Fruit fly (Drosophila melanogaster) whole organism, embryonic: ENCODE data around the gene Pex10.
A peak's percentile ranks its signal among the peaks of the same experiment; 100 is the strongest.

ENCODE experiments used
- BEAF-32 ChIP-seq: fragments of 200-800 bp; sonication (Bioruptor generic); optimal IDR thresholded peaks from 3 replicates; lab custom pipeline; 2017; ENCODE audit warnings: missing biosample characterization, missing genetic modification characterization, mild to moderate bottlenecking, moderate library complexity, missing genetic modification reagents
- Bgb ChIP-seq: fragments of 200-800 bp; sonication (Bioruptor generic); IDR thresholded peaks from 2 replicates; pipeline ENCODE4 v1.3.6; 2022; ENCODE audit warnings: missing biosample characterization, missing genetic modification characterization; ENCODE audit not compliant: partially characterized antibody
- Blimp-1 ChIP-seq: fragments of 200-800 bp; sonication (Bioruptor generic); optimal IDR thresholded peaks from 3 replicates; lab custom pipeline; 2018; ENCODE audit warnings: missing biosample characterization, missing genetic modification characterization, mild to moderate bottlenecking, moderate library complexity, missing genetic modification reagents
- CG10654 ChIP-seq: fragments of 200-800 bp; sonication (Bioruptor generic); optimal IDR thresholded peaks from 2 replicates; lab custom pipeline; 2016; ENCODE audit warnings: missing biosample characterization, missing genetic modification characterization
- CG12155 ChIP-seq: fragments of 200-800 bp; sonication (Bioruptor generic); optimal IDR thresholded peaks from 3 replicates; lab custom pipeline; 2016; ENCODE audit warnings: missing biosample characterization, missing genetic modification characterization
- CG15479 ChIP-seq: fragments of 200-800 bp; sonication (Bioruptor generic); optimal IDR thresholded peaks from 3 replicates; lab custom pipeline; 2019; ENCODE audit warnings: missing biosample characterization, mild to moderate bottlenecking, missing genetic modification characterization, moderate library complexity
- CG15514 ChIP-seq: fragments of 200-800 bp; sonication (Bioruptor generic); optimal IDR thresholded peaks from 3 replicates; lab custom pipeline; 2017; ENCODE audit warnings: missing biosample characterization, missing genetic modification characterization, mild to moderate bottlenecking, moderate library complexity, missing genetic modification reagents
- CG17912 ChIP-seq: fragments of 200-800 bp; sonication (Bioruptor generic); optimal IDR thresholded peaks from 2 replicates; lab custom pipeline; 2018; ENCODE audit warnings: missing biosample characterization, mild to moderate bottlenecking, missing genetic modification characterization
- CG2199 ChIP-seq: fragments of 200-800 bp; sonication (Bioruptor generic); IDR thresholded peaks from 3 replicates; pipeline ENCODE4 v1.3.6; 2022; ENCODE audit warnings: missing biosample characterization, missing genetic modification characterization
- CG3065 ChIP-seq: fragments of 200-800 bp; sonication (Bioruptor generic); optimal IDR thresholded peaks from 2 replicates; lab custom pipeline; 2016; ENCODE audit warnings: missing biosample characterization, missing genetic modification characterization
- CG34376 ChIP-seq: fragments of 200-800 bp; sonication (Bioruptor generic); optimal IDR thresholded peaks from 2 replicates; lab custom pipeline; 2018; ENCODE audit warnings: missing biosample characterization, mild to moderate bottlenecking, missing genetic modification characterization
- CG3847 ChIP-seq: fragments of 200-800 bp; sonication (Bioruptor generic); IDR thresholded peaks from 2 replicates; pipeline ENCODE4 v1.3.6; 2022; ENCODE audit warnings: missing biosample characterization, missing genetic modification characterization
- CG8924 ChIP-seq: fragments of 200-800 bp; optimal IDR thresholded peaks from 3 replicates; lab custom pipeline; 2019; ENCODE audit warnings: missing biosample characterization, mild to moderate bottlenecking, missing genetic modification characterization, moderate library complexity
- CG8944 ChIP-seq: fragments of 200-800 bp; sonication (Bioruptor generic); optimal IDR thresholded peaks from 3 replicates; lab custom pipeline; 2016; ENCODE audit warnings: missing biosample characterization, missing genetic modification characterization
- CHES-1-like ChIP-seq: fragments of 200-800 bp; sonication (Bioruptor generic); optimal IDR thresholded peaks from 2 replicates; lab custom pipeline; 2016; ENCODE audit warnings: missing biosample characterization, missing genetic modification characterization
- Dip3 ChIP-seq: fragments of 200-800 bp; sonication (Bioruptor generic); optimal IDR thresholded peaks from 3 replicates; lab custom pipeline; 2016; ENCODE audit warnings: missing biosample characterization, missing genetic modification characterization
- Drgx ChIP-seq: fragments of 200-800 bp; sonication (Bioruptor generic); IDR thresholded peaks from 2 replicates; pipeline ENCODE4 v1.3.6; 2022; ENCODE audit warnings: missing biosample characterization, missing genetic modification characterization
- Meics ChIP-seq: fragments of 200-800 bp; sonication (Bioruptor generic); optimal IDR thresholded peaks from 2 replicates; lab custom pipeline; 2017; ENCODE audit warnings: missing biosample characterization, mild to moderate bottlenecking, missing genetic modification characterization
- Mrtf ChIP-seq: fragments of 200-800 bp; sonication (Bioruptor generic); IDR thresholded peaks from 3 replicates; pipeline ENCODE4 v1.3.6; 2022; ENCODE audit warnings: missing biosample characterization, missing genetic modification characterization
- NK7.1 ChIP-seq: fragments of 200-800 bp; sonication (Bioruptor generic); optimal IDR thresholded peaks from 3 replicates; lab custom pipeline; 2016; ENCODE audit warnings: missing biosample characterization, missing genetic modification characterization
- Neu2 ChIP-seq: fragments of 200-800 bp; sonication (Bioruptor generic); optimal IDR thresholded peaks from 3 replicates; lab custom pipeline; 2016; ENCODE audit warnings: missing biosample characterization, missing genetic modification characterization, borderline replicate concordance
- Oli ChIP-seq: fragments of 200-800 bp; sonication (Bioruptor generic); optimal IDR thresholded peaks from 2 replicates; lab custom pipeline; 2018; ENCODE audit warnings: missing biosample characterization, mild to moderate bottlenecking, missing genetic modification characterization, moderate library complexity
- Spps ChIP-seq: fragments of 200-800 bp; sonication (Bioruptor generic); optimal IDR thresholded peaks from 2 replicates; lab custom pipeline; 2018; ENCODE audit warnings: missing biosample characterization, mild to moderate bottlenecking, missing genetic modification characterization
- Sry-β ChIP-seq: fragments of 200-800 bp; sonication (Bioruptor generic); optimal IDR thresholded peaks from 2 replicates; lab custom pipeline; 2018; ENCODE audit warnings: missing biosample characterization, mild to moderate bottlenecking, missing genetic modification characterization, moderate library complexity
- Xbp1 ChIP-seq: fragments of 200-800 bp; sonication (Bioruptor generic); optimal IDR thresholded peaks from 3 replicates; lab custom pipeline; 2016; ENCODE audit warnings: missing biosample characterization, mild to moderate bottlenecking, missing genetic modification characterization
- ash1 ChIP-seq: fragments of 200-800 bp; sonication (Bioruptor generic); optimal IDR thresholded peaks from 2 replicates; lab custom pipeline; 2018; ENCODE audit warnings: missing biosample characterization, mild to moderate bottlenecking, missing genetic modification characterization
- bowl ChIP-seq: fragments of 200-800 bp; sonication (Bioruptor generic); IDR thresholded peaks from 2 replicates; pipeline ENCODE4 v1.3.6; 2022; ENCODE audit warnings: missing biosample characterization, missing genetic modification characterization
- croc ChIP-seq: fragments of 200-800 bp; sonication (Bioruptor generic); conservative IDR thresholded peaks from 3 replicates; pipeline ENCODE4 v1.3.6; 2022; ENCODE audit warnings: missing biosample characterization, missing genetic modification characterization
- crol ChIP-seq: fragments of 200-800 bp; sonication (Bioruptor generic); IDR thresholded peaks from 2 replicates; pipeline ENCODE4 v1.3.6; 2022; ENCODE audit warnings: missing biosample characterization, missing genetic modification characterization
- dan ChIP-seq: fragments of 200-800 bp; sonication (Bioruptor generic); IDR thresholded peaks from 2 replicates; pipeline ENCODE4 v1.3.6; 2022; ENCODE audit warnings: missing biosample characterization, missing genetic modification characterization
- fd3F ChIP-seq: fragments of 200-800 bp; sonication (Bioruptor generic); optimal IDR thresholded peaks from 2 replicates; lab custom pipeline; 2018; ENCODE audit warnings: missing biosample characterization, mild to moderate bottlenecking, missing genetic modification characterization, moderate library complexity
- gcm ChIP-seq: fragments of 200-800 bp; sonication (Bioruptor generic); optimal IDR thresholded peaks from 2 replicates; lab custom pipeline; 2019; ENCODE audit warnings: missing biosample characterization, mild to moderate bottlenecking, missing genetic modification characterization, moderate library complexity
- gem ChIP-seq: fragments of 200-800 bp; sonication (Bioruptor generic); optimal IDR thresholded peaks from 2 replicates; lab custom pipeline; 2019; ENCODE audit warnings: missing biosample characterization, mild to moderate bottlenecking, missing genetic modification characterization, moderate library complexity
- hth ChIP-seq: fragments of >200 bp; optimal IDR thresholded peaks from 2 replicates; lab custom pipeline; 2017; ENCODE audit warnings: inconsistent platforms
- knrl ChIP-seq: fragments of 200-800 bp; sonication (Bioruptor generic); IDR thresholded peaks from 3 replicates; pipeline ENCODE4 v1.3.6; 2022; ENCODE audit warnings: missing biosample characterization, missing genetic modification characterization; ENCODE audit not compliant: partially characterized antibody
- lov ChIP-seq, 2 experiments: fragments of 200-800 bp in 1 of 2; fragments of >200 bp in 1 of 2; sonication (Bioruptor generic) in 1 of 2; IDR thresholded peaks in 1 of 2; optimal IDR thresholded peaks in 1 of 2; 2 replicates in 1 of 2; 3 replicates in 1 of 2; pipeline versions ENCODE4 v1.3.6 to Lab custom; 2017 to 2022; ENCODE audit warnings: missing biosample characterization in 1 of 2, missing genetic modification characterization in 1 of 2
- nerfin-1 ChIP-seq: fragments of 200-800 bp; sonication (Bioruptor generic); optimal IDR thresholded peaks from 3 replicates; lab custom pipeline; 2019; ENCODE audit warnings: missing biosample characterization, mild to moderate bottlenecking, missing genetic modification characterization, moderate library complexity
- onecut ChIP-seq: fragments of 200-800 bp; sonication (Bioruptor generic); IDR thresholded peaks from 2 replicates; pipeline ENCODE4 v1.3.6; 2022; ENCODE audit warnings: missing biosample characterization, missing genetic modification characterization
- row ChIP-seq: fragments of 200-800 bp; sonication (Bioruptor generic); IDR thresholded peaks from 3 replicates; pipeline ENCODE4 v1.3.6; 2022; ENCODE audit warnings: missing biosample characterization, missing genetic modification characterization
- run ChIP-seq: fragments of 200-800 bp; sonication (Bioruptor generic); optimal IDR thresholded peaks from 3 replicates; lab custom pipeline; 2018; ENCODE audit warnings: missing biosample characterization, mild to moderate bottlenecking, missing genetic modification characterization
- salm ChIP-seq: fragments of 200-800 bp; sonication (Bioruptor generic); optimal IDR thresholded peaks from 2 replicates; lab custom pipeline; 2018; ENCODE audit warnings: missing biosample characterization, mild to moderate bottlenecking, missing genetic modification characterization
- scrt ChIP-seq: fragments of 200-800 bp; sonication (Bioruptor generic); optimal IDR thresholded peaks from 2 replicates; lab custom pipeline; 2018; ENCODE audit warnings: missing biosample characterization, mild to moderate bottlenecking, missing genetic modification characterization, moderate library complexity
- seq ChIP-seq: fragments of 200-800 bp; sonication (Bioruptor generic); IDR thresholded peaks from 2 replicates; pipeline ENCODE4 v1.3.6; 2022; ENCODE audit warnings: missing biosample characterization, missing genetic modification characterization
- shn ChIP-seq: fragments of 200-800 bp; sonication (Bioruptor generic); optimal IDR thresholded peaks from 3 replicates; lab custom pipeline; 2016; ENCODE audit warnings: missing biosample characterization, missing genetic modification characterization
- tin ChIP-seq: fragments of 200-800 bp; sonication (Bioruptor generic); optimal IDR thresholded peaks from 3 replicates; lab custom pipeline; 2016; ENCODE audit warnings: missing biosample characterization, missing genetic modification characterization
- tio ChIP-seq: fragments of 200-800 bp; sonication (Bioruptor generic); optimal IDR thresholded peaks from 2 replicates; lab custom pipeline; 2017; ENCODE audit warnings: missing biosample characterization, missing genetic modification characterization, inconsistent platforms
- tx ChIP-seq: fragments of 200-800 bp; sonication (Bioruptor generic); optimal IDR thresholded peaks from 2 replicates; lab custom pipeline; 2016; ENCODE audit warnings: missing biosample characterization, missing genetic modification characterization
- usp ChIP-seq: fragments of >200 bp; optimal IDR thresholded peaks from 2 replicates; lab custom pipeline; 2017; ENCODE audit warnings: missing biosample characterization, missing genetic modification characterization
- zen ChIP-seq: fragments of 200-800 bp; sonication (Bioruptor generic); optimal IDR thresholded peaks from 3 replicates; lab custom pipeline; 2018; ENCODE audit warnings: missing biosample characterization, mild to moderate bottlenecking, missing genetic modification characterization, moderate library complexity

The Pex10 gene

dm6 chr3L:1517274-1518047, 40.6 kb upstream of the Pex10 start (continued):
- TF ChIP-seq seq: 0 out of 2 replicates have a peak, but pooled peaks have one; percentile 32
- TF ChIP-seq Meics (GFP tag; lab: Kevin White, UChicago): no peak
- no peak for TF ChIP-seq scrt (GFP tag; lab: Kevin White, UChicago)
- TF ChIP-seq crol: peak; percentile 31; the same call in 1 of the 2 replicates
- TF ChIP-seq CG15514 (GFP tag; lab: Kevin White, UChicago): peak; percentile 93
- 0 out of 3 replicates have a peak, but pooled peaks have one; percentile 11 for TF ChIP-seq CG2199 (GFP tag; lab: Robert Waterston, UW)
- peak; percentile 54 for TF ChIP-seq tin
- no peak for TF ChIP-seq Neu2
- TF ChIP-seq dan (GFP tag; lab: Robert Waterston, UW): no peak
- TF ChIP-seq Spps: no peak
- TF ChIP-seq Mrtf: no peak
- TF ChIP-seq CG3065: peak; percentile 39
- no peak for TF ChIP-seq CG8924 (tag; lab: Kevin White, UChicago)
- TF ChIP-seq tx: peak; percentile 69
- TF ChIP-seq usp: no peak
- TF ChIP-seq CG17912 (GFP tag; lab: Kevin White, UChicago): no peak
- no peak for TF ChIP-seq lov (optimal IDR thresholded peaks at IDR 0.05; lab: Kevin White, UChicago)
- no peak for TF ChIP-seq lov (GFP tag; IDR thresholded peaks at IDR 0.05; lab: Robert Waterston, UW)
- peak; percentile 74 for TF ChIP-seq Xbp1 (GFP tag; lab: Kevin White, UChicago)
- TF ChIP-seq Drgx (GFP tag; lab: Robert Waterston, UW): peak; percentile 71
- TF ChIP-seq fd3F (GFP tag; lab: Kevin White, UChicago): no peak
- TF ChIP-seq shn (GFP tag; lab: Kevin White, UChicago): peak; percentile 54
- no peak for TF ChIP-seq gem
- peak; percentile 41 for TF ChIP-seq CG3847 (GFP tag; lab: Robert Waterston, UW)
- no peak for TF ChIP-seq CG34376 (GFP tag; lab: Kevin White, UChicago)
- TF ChIP-seq tio: no peak
- TF ChIP-seq CG10654 (GFP tag; lab: Kevin White, UChicago): peak; percentile 51
- no peak for TF ChIP-seq hth
- TF ChIP-seq onecut: no peak
- TF ChIP-seq croc (GFP tag; lab: Robert Waterston, UW): no peak
- TF ChIP-seq ash1: no peak
- peak; percentile 73 for TF ChIP-seq CG12155
- TF ChIP-seq CG8944 (GFP tag; lab: Kevin White, UChicago): peak; percentile 66
- no peak for TF ChIP-seq bowl (GFP tag; lab: Robert Waterston, UW)
- TF ChIP-seq Sry-β (GFP tag; lab: Kevin White, UChicago): no peak
- TF ChIP-seq Oli (tag; lab: Kevin White, UChicago): no peak
- no peak for TF ChIP-seq run
- TF ChIP-seq gcm (GFP tag; lab: Kevin White, UChicago): no peak
- peak; percentile 81 for TF ChIP-seq knrl (GFP tag; lab: Robert Waterston, UW)
- TF ChIP-seq CHES-1-like: peak; percentile 52
- peak; percentile 94 for TF ChIP-seq BEAF-32
- TF ChIP-seq row (GFP tag; lab: Robert Waterston, UW): peak; percentile 56
- no peak for TF ChIP-seq CG15479
- no peak for TF ChIP-seq nerfin-1 (tag; lab: Kevin White, UChicago)
- TF ChIP-seq zen (tag; lab: Kevin White, UChicago): no peak
- no peak for TF ChIP-seq NK7.1 (GFP tag; lab: Kevin White, UChicago)
- peak; percentile 75 for TF ChIP-seq Dip3 (GFP tag; lab: Kevin White, UChicago)
- TF ChIP-seq Bgb: peak; percentile 84
- no peak for TF ChIP-seq Blimp-1
- peak; percentile 11 for TF ChIP-seq salm (tag; lab: Kevin White, UChicago)
